Fruit fly (Drosophila melanogaster) whole organism, prepupa: ENCODE results near the gene CG12010.

Experiments used
- CG11294 ChIP-seq: fragments of 200-800 bp; sonication (Bioruptor generic); IDR thresholded peaks from 2 replicates; pipeline ENCODE4 v1.3.6; 2022; ENCODE audit warnings: missing biosample characterization, missing genetic modification characterization
- CG11902 ChIP-seq: fragments of 200-800 bp; sonication (Bioruptor generic); optimal IDR thresholded peaks from 3 replicates; lab custom pipeline; 2016; ENCODE audit warnings: missing biosample characterization, missing genetic modification characterization
- CG3032 ChIP-seq: fragments of 200-800 bp; optimal IDR thresholded peaks from 2 replicates; lab custom pipeline; 2019; ENCODE audit warnings: missing biosample characterization, mild to moderate bottlenecking, missing genetic modification characterization, moderate library complexity
- CG31627 ChIP-seq: fragments of 200-800 bp; sonication (Bioruptor generic); optimal IDR thresholded peaks from 3 replicates; lab custom pipeline; 2016; ENCODE audit warnings: missing biosample characterization, missing genetic modification characterization
- CG7368 ChIP-seq: fragments of 200-800 bp; sonication (Bioruptor generic); optimal IDR thresholded peaks from 3 replicates; lab custom pipeline; 2016; ENCODE audit warnings: missing biosample characterization, missing genetic modification characterization
- Gug ChIP-seq: fragments of 200-800 bp; sonication (Bioruptor generic); IDR thresholded peaks from 2 replicates; pipeline ENCODE4 v1.3.6; 2022; ENCODE audit warnings: missing biosample characterization, missing genetic modification characterization
- OdsH ChIP-seq: fragments of 200-800 bp; sonication (Bioruptor generic); optimal IDR thresholded peaks from 3 replicates; lab custom pipeline; 2016; ENCODE audit warnings: missing biosample characterization, missing genetic modification characterization
- Smox ChIP-seq: fragments of 200-800 bp; sonication (Bioruptor generic); optimal IDR thresholded peaks from 3 replicates; lab custom pipeline; 2016; ENCODE audit warnings: missing biosample characterization, missing genetic modification characterization
- Sox102F ChIP-seq: fragments of 200-800 bp; sonication (Bioruptor generic); optimal IDR thresholded peaks from 2 replicates; lab custom pipeline; 2016; ENCODE audit warnings: missing biosample characterization, mild to moderate bottlenecking, missing genetic modification characterization
- acj6 ChIP-seq: fragments of 200-800 bp; sonication (Bioruptor generic); optimal IDR thresholded peaks from 3 replicates; lab custom pipeline; 2016; ENCODE audit warnings: missing biosample characterization, missing genetic modification characterization
- cyc ChIP-seq: fragments of 200-800 bp; sonication (Bioruptor generic); optimal IDR thresholded peaks from 3 replicates; lab custom pipeline; 2016; ENCODE audit warnings: missing biosample characterization, missing genetic modification characterization
- esn ChIP-seq: fragments of 200-800 bp; sonication (Bioruptor generic); optimal IDR thresholded peaks from 2 replicates; lab custom pipeline; 2016; ENCODE audit warnings: missing biosample characterization, mild to moderate bottlenecking, missing genetic modification characterization, moderate library complexity
- svp ChIP-seq: fragments of 200-800 bp; sonication (Bioruptor generic); peaks from one replicate; lab custom pipeline; 2016; ENCODE audit warnings: missing biosample characterization, missing genetic modification characterization

DNA sequence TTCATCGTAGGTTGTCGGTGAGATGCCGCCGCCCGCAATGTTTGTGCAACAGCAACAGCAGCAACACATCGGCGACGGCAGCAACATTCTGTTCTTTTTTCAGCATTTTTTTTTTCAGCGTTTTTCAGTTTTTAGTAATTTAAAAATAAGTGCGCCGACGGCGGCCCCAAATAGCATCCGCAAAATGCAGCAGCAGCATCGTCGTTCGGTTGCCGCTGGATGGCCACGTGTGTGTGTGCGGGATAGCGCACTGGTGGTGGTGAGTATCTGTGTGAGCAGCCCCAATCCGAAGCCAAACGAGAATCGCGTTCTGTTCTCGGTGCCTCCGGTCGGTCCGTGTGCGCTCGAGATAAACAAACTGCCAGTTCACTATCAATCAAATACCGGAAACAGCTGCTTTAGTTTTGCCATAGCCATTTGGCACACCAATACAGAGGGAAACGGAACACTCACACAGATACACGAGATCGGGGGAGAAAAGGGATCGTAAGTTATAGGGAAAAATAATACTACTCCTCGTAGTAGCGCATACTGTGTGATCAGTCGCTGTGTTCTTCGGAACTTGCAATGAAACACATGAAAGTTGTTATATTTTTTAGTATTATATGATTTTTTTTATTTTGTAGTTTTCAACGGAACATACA is 26.6 kb downstream of the CG12010 start:
- TF ChIP-seq CG11902 (GFP tag; lab: Kevin White, UChicago) (no peak), CG7368 (GFP tag; lab: Kevin White, UChicago) (no peak), Smox (no peak), CG3032 (tag; lab: Kevin White, UChicago) (no peak), OdsH (GFP tag; lab: Kevin White, UChicago) (no peak), Gug (GFP tag; lab: Robert Waterston, UW) (no peak), acj6 (no peak), esn (no peak), CG31627 (GFP tag; lab: Kevin White, UChicago) (no peak), svp (GFP tag; lab: Kevin White, UChicago) (peak; percentile 46), CG11294 (GFP tag; lab: Robert Waterston, UW) (no peak), cyc (no peak), Sox102F (no peak)
